Fruit fly (Drosophila melanogaster) whole organism, adult: Measurements from ENCODE around the gene CG44085.

Experiments used
- CG11617 ChIP-seq: fragments of 200-800 bp; sonication (Bioruptor generic); optimal IDR thresholded peaks from 2 replicates; lab custom pipeline; 2017; ENCODE audit warnings: mild to moderate bottlenecking, missing biosample characterization, missing genetic modification reagents, missing genetic modification characterization
- CG33017 ChIP-seq: fragments of 200-800 bp; sonication (Bioruptor generic); optimal IDR thresholded peaks from 2 replicates; lab custom pipeline; 2018; ENCODE audit warnings: missing biosample characterization, mild to moderate bottlenecking, missing genetic modification characterization, moderate library complexity
- CG5204 ChIP-seq: fragments of 200-800 bp; sonication (Bioruptor generic); optimal IDR thresholded peaks from 2 replicates; lab custom pipeline; 2016; ENCODE audit warnings: missing biosample characterization, missing genetic modification characterization
- CG7045 ChIP-seq: fragments of 200-800 bp; sonication (Bioruptor generic); optimal IDR thresholded peaks from 2 replicates; lab custom pipeline; 2017; ENCODE audit warnings: missing biosample characterization, mild to moderate bottlenecking, missing genetic modification characterization
- Clk ChIP-seq: fragments of 200-800 bp; sonication (Bioruptor generic); optimal IDR thresholded peaks from 2 replicates; lab custom pipeline; 2017; ENCODE audit warnings: missing biosample characterization, missing genetic modification characterization
- Crg-1 ChIP-seq: fragments of 200-800 bp; sonication (Bioruptor generic); optimal IDR thresholded peaks from 2 replicates; lab custom pipeline; 2016; ENCODE audit warnings: missing biosample characterization, missing genetic modification characterization
- Hr96 ChIP-seq: fragments of 200-800 bp; sonication (Bioruptor generic); optimal IDR thresholded peaks from 2 replicates; lab custom pipeline; 2016; ENCODE audit warnings: missing biosample characterization, missing genetic modification characterization
- Mnt ChIP-seq: fragments of 200-800 bp; sonication (Bioruptor generic); optimal IDR thresholded peaks from 2 replicates; lab custom pipeline; 2016; ENCODE audit warnings: missing biosample characterization, mild to moderate bottlenecking, missing genetic modification characterization
- cic ChIP-seq: fragments of 200-800 bp; sonication (Bioruptor generic); optimal IDR thresholded peaks from 2 replicates; lab custom pipeline; 2017; ENCODE audit warnings: missing biosample characterization, mild to moderate bottlenecking, missing genetic modification characterization, moderate library complexity
- cnc ChIP-seq, 2 experiments: fragments of >200 bp; optimal IDR thresholded peaks; 2 replicates each; lab custom pipeline; 2017
- kay ChIP-seq: fragments of 200-800 bp; sonication (Bioruptor generic); peaks from one replicate; lab custom pipeline; 2016; ENCODE audit warnings: missing biosample characterization, missing genetic modification characterization, borderline replicate concordance
- pad ChIP-seq: fragments of 200-800 bp; sonication (Bioruptor generic); optimal IDR thresholded peaks from 3 replicates; lab custom pipeline; 2017; ENCODE audit warnings: missing biosample characterization, missing genetic modification characterization, mild to moderate bottlenecking, moderate library complexity, missing genetic modification reagents

dm6 chr2L:13285791-13286190 is 25.0 kb downstream of the CG44085 start:
- TF ChIP-seq CG11617 (GFP tag; lab: Kevin White, UChicago) (no peak), cic (GFP tag; lab: Kevin White, UChicago) (no peak), Hr96 (GFP tag; lab: Kevin White, UChicago) (no peak), CG5204 (no peak), cnc (optimal IDR thresholded peaks at IDR 0.05; lab: Kevin White, UChicago) (no peak), Mnt (GFP tag; lab: Kevin White, UChicago) (no peak), CG33017 (tag; lab: Kevin White, UChicago) (no peak), Clk (GFP tag; lab: Kevin White, UChicago) (no peak), kay (no peak), pad (GFP tag; lab: Kevin White, UChicago) (no peak), CG7045 (GFP tag; lab: Kevin White, UChicago) (no peak), Crg-1 (GFP tag; lab: Kevin White, UChicago) (no peak)
